Worm (Caenorhabditis elegans) whole organism, late embryonic: ENCODE data around the gene Y48A6B.7.

ENCODE experiments used
- ama-1 ChIP-seq: fragments of 150-350 bp; optimal IDR thresholded peaks from 2 replicates; lab custom pipeline; 2014
- ceh-34 ChIP-seq: sonication (generic microtip); optimal IDR thresholded peaks from 2 replicates; lab custom pipeline; 2016; ENCODE audit warnings: mild to moderate bottlenecking, missing genetic modification characterization, missing compliant biosample characterization
- elt-2 ChIP-seq: sonication (generic microtip); optimal IDR thresholded peaks from 2 replicates; lab custom pipeline; 2016; ENCODE audit warnings: missing genetic modification reagents, missing genetic modification characterization, missing compliant biosample characterization
- hlh-6 ChIP-seq: sonication (generic microtip); optimal IDR thresholded peaks from 2 replicates; lab custom pipeline; 2016; ENCODE audit warnings: missing genotype, missing genetic modification characterization, missing compliant biosample characterization
- pha-4 ChIP-seq: fragments of 150-350 bp; optimal IDR thresholded peaks from 2 replicates; lab custom pipeline; 2018; ENCODE audit warnings: missing biosample characterization, missing genetic modification reagents, missing genetic modification characterization
- pros-1 ChIP-seq: fragments of 150-350 bp; optimal IDR thresholded peaks from 2 replicates; lab custom pipeline; 2014; ENCODE audit warnings: missing biosample characterization, missing genetic modification reagents, missing genetic modification characterization
- unc-86 ChIP-seq: sonication (generic microtip); optimal IDR thresholded peaks from 2 replicates; lab custom pipeline; 2016; ENCODE audit warnings: missing genetic modification characterization, missing compliant biosample characterization
- ztf-16 ChIP-seq: sonication (generic microtip); optimal IDR thresholded peaks from 2 replicates; lab custom pipeline; 2017; ENCODE audit warnings: missing genetic modification characterization, missing compliant biosample characterization

ce11 chrIII:11002808-11003207, 23.6 kb downstream of the Y48A6B.7 start:
- TF ChIP-seq elt-2 (no peak), unc-86 (tag; lab: Kevin White, UChicago) (no peak), ztf-16 (tag; lab: Kevin White, UChicago) (no peak), pros-1 (no peak), ama-1 (lab: Kevin White, UChicago) (no peak), ceh-34 (tag; lab: Kevin White, UChicago) (no peak), hlh-6 (no peak), pha-4 (tag; lab: Kevin White, UChicago) (no peak)
